Worm (Caenorhabditis elegans) whole organism, young adult: ENCODE results near the gene sre-27.

Experiments used
- F33H1.4 ChIP-seq: fragments of 200-800 bp; sonication (Bioruptor generic); IDR thresholded peaks from 2 replicates; pipeline ENCODE4 v1.3.6; 2022; ENCODE audit warnings: missing genetic modification reagents, missing genetic modification characterization, missing compliant biosample characterization
- K12H6.12 ChIP-seq: fragments of 200-800 bp; sonication (Bioruptor generic); optimal IDR thresholded peaks from 2 replicates; lab custom pipeline; 2018; ENCODE audit warnings: mild to moderate bottlenecking, missing genetic modification characterization, missing compliant biosample characterization
- T07F8.4 ChIP-seq: sonication (generic microtip); optimal IDR thresholded peaks from 2 replicates; lab custom pipeline; 2016; ENCODE audit warnings: mild to moderate bottlenecking, missing genetic modification characterization, moderate library complexity, missing compliant biosample characterization
- T26A5.8 ChIP-seq: sonication (generic microtip); optimal IDR thresholded peaks from 2 replicates; lab custom pipeline; 2016; ENCODE audit warnings: missing genetic modification characterization, missing compliant biosample characterization
- Y53F4B.3 ChIP-seq: fragments of 200-800 bp; sonication (Bioruptor generic); IDR thresholded peaks from 2 replicates; pipeline ENCODE4 v1.3.6; 2022; ENCODE audit warnings: missing genetic modification reagents, missing genetic modification characterization, missing compliant biosample characterization
- Y67H2A.10 ChIP-seq: fragments of 200-800 bp; sonication (Bioruptor generic); conservative IDR thresholded peaks from 2 replicates; pipeline ENCODE4 v1.3.6; 2022; ENCODE audit warnings: missing genetic modification reagents, missing genetic modification characterization, missing compliant biosample characterization
- ZK185.1 ChIP-seq: sonication (generic microtip); optimal IDR thresholded peaks from 2 replicates; lab custom pipeline; 2016; ENCODE audit warnings: mild to moderate bottlenecking, missing genetic modification characterization, missing compliant biosample characterization; ENCODE audit not compliant: poor library complexity, severe bottlenecking
- akir-1 ChIP-seq: fragments of 200-800 bp; sonication (Bioruptor generic); optimal IDR thresholded peaks from 2 replicates; lab custom pipeline; 2018; ENCODE audit warnings: mild to moderate bottlenecking, missing genetic modification characterization, moderate library complexity, missing compliant biosample characterization
- attf-3 ChIP-seq: fragments of 200-800 bp; sonication (Bioruptor generic); conservative IDR thresholded peaks from 2 replicates; pipeline ENCODE4 v1.3.6; 2022; ENCODE audit warnings: missing genetic modification reagents, missing genetic modification characterization, missing compliant biosample characterization
- ccch-3 ChIP-seq: fragments of 200-800 bp; sonication (Bioruptor generic); optimal IDR thresholded peaks from 2 replicates; lab custom pipeline; 2018; ENCODE audit warnings: mild to moderate bottlenecking, missing genetic modification characterization, missing compliant biosample characterization
- ceh-40 ChIP-seq: fragments of 200-800 bp; sonication (Bioruptor generic); IDR thresholded peaks from 2 replicates; pipeline ENCODE4 v1.3.6; 2022; ENCODE audit warnings: missing genetic modification characterization, missing compliant biosample characterization
- ceh-58 ChIP-seq: fragments of 200-800 bp; sonication (Bioruptor generic); IDR thresholded peaks from 2 replicates; pipeline ENCODE4 v1.3.6; 2022; ENCODE audit warnings: missing genetic modification characterization, missing compliant biosample characterization
- chd-7 ChIP-seq: sonication (generic microtip); optimal IDR thresholded peaks from 2 replicates; lab custom pipeline; 2016; ENCODE audit warnings: mild to moderate bottlenecking, missing genetic modification characterization, moderate library complexity, missing compliant biosample characterization
- die-1 ChIP-seq: sonication (generic microtip); optimal IDR thresholded peaks from 2 replicates; lab custom pipeline; 2016; ENCODE audit warnings: missing genotype, mild to moderate bottlenecking, missing genetic modification characterization, missing compliant biosample characterization
- egrh-3 ChIP-seq: fragments of 200-800 bp; sonication (Bioruptor generic); IDR thresholded peaks from 2 replicates; pipeline ENCODE4 v1.3.6; 2022; ENCODE audit warnings: missing genetic modification reagents, missing genetic modification characterization, missing compliant biosample characterization
- hmg-1.2 ChIP-seq: fragments of 200-800 bp; sonication (Bioruptor generic); IDR thresholded peaks from 2 replicates; pipeline ENCODE4 v1.3.6; 2022; ENCODE audit warnings: missing genetic modification reagents, missing genetic modification characterization, missing compliant biosample characterization
- hmg-20 ChIP-seq: fragments of 200-800 bp; sonication (Bioruptor generic); IDR thresholded peaks from 2 replicates; pipeline ENCODE4 v1.3.6; 2022; ENCODE audit warnings: missing genetic modification reagents, missing genetic modification characterization, missing compliant biosample characterization
- hrde-1 ChIP-seq: sonication (generic microtip); optimal IDR thresholded peaks from 2 replicates; lab custom pipeline; 2016; ENCODE audit warnings: missing genetic modification characterization, mild to moderate bottlenecking, missing compliant biosample characterization, moderate library complexity, missing genotype, missing genetic modification reagents, borderline replicate concordance
- lin-54 ChIP-seq: fragments of 200-800 bp; sonication (Bioruptor generic); optimal IDR thresholded peaks from 2 replicates; lab custom pipeline; 2018; ENCODE audit warnings: mild to moderate bottlenecking, missing genetic modification characterization, missing compliant biosample characterization
- madf-3 ChIP-seq: fragments of 200-800 bp; sonication (Bioruptor generic); IDR thresholded peaks from 2 replicates; pipeline ENCODE4 v1.3.6; 2022; ENCODE audit warnings: missing genetic modification reagents, missing genetic modification characterization, missing compliant biosample characterization
- mel-28 ChIP-seq: sonication (generic microtip); optimal IDR thresholded peaks from 2 replicates; lab custom pipeline; 2016; ENCODE audit warnings: borderline replicate concordance, mild to moderate bottlenecking, missing genetic modification characterization, missing compliant biosample characterization
- mes-4 ChIP-seq: sonication (generic microtip); optimal IDR thresholded peaks from 2 replicates; lab custom pipeline; 2016; ENCODE audit warnings: missing genotype, missing genetic modification characterization, missing compliant biosample characterization
- nfya-2 ChIP-seq: fragments of 200-800 bp; sonication (Bioruptor generic); IDR thresholded peaks from 2 replicates; pipeline ENCODE4 v1.3.6; 2022; ENCODE audit warnings: missing genetic modification reagents, missing genetic modification characterization, missing compliant biosample characterization
- nfyb-1 ChIP-seq: fragments of 200-800 bp; sonication (Bioruptor generic); IDR thresholded peaks from 2 replicates; pipeline ENCODE4 v1.3.6; 2022; ENCODE audit warnings: missing genetic modification reagents, missing genetic modification characterization, missing compliant biosample characterization
- nhr-179 ChIP-seq: sonication (generic microtip); optimal IDR thresholded peaks from 2 replicates; lab custom pipeline; 2016; ENCODE audit warnings: mild to moderate bottlenecking, missing genetic modification characterization, missing compliant biosample characterization
- nhr-90 ChIP-seq: sonication (generic microtip); optimal IDR thresholded peaks from 2 replicates; lab custom pipeline; 2016; ENCODE audit warnings: missing genotype, mild to moderate bottlenecking, missing genetic modification characterization, missing compliant biosample characterization
- pha-4 ChIP-seq: fragments of 150-350 bp; sonication (generic microtip); optimal IDR thresholded peaks from 2 replicates; lab custom pipeline; 2014; ENCODE audit warnings: missing biosample characterization, missing genetic modification reagents, missing genetic modification characterization
- rcor-1 ChIP-seq: fragments of 200-800 bp; sonication (Bioruptor generic); IDR thresholded peaks from 2 replicates; pipeline ENCODE4 v1.3.6; 2022; ENCODE audit warnings: missing genetic modification reagents, missing genetic modification characterization, missing compliant biosample characterization
- rec-8 ChIP-seq, 2 experiments: sonication (generic microtip); optimal IDR thresholded peaks; 2 replicates each; lab custom pipeline; 2016; ENCODE audit warnings: mild to moderate bottlenecking in 2 of 2, missing genetic modification characterization in 2 of 2, missing genetic modification reagents in 2 of 2, missing genotype in 2 of 2, missing biosample characterization in 1 of 2, missing compliant biosample characterization in 1 of 2, moderate library complexity in 1 of 2
- repo-1 ChIP-seq: sonication (generic microtip); optimal IDR thresholded peaks from 2 replicates; lab custom pipeline; 2017; ENCODE audit warnings: mild to moderate bottlenecking, missing genetic modification characterization, missing compliant biosample characterization
- rpc-1 ChIP-seq, 2 experiments: fragments of 150-350 bp in 1 of 2; sonication (generic microtip) in 1 of 2; optimal IDR thresholded peaks; 2 replicates each; lab custom pipeline; 2014 to 2018; ENCODE audit warnings: missing biosample characterization in 1 of 2, missing genetic modification characterization in 1 of 2, missing genetic modification reagents in 1 of 2, missing genotype in 1 of 2
- snpc-1.1 ChIP-seq: sonication (generic microtip); optimal IDR thresholded peaks from 2 replicates; lab custom pipeline; 2017; ENCODE audit warnings: missing genetic modification characterization, mild to moderate bottlenecking, missing compliant biosample characterization, antibody characterized with exemption, moderate library complexity, missing genotype, missing genetic modification reagents; ENCODE audit not compliant: insufficient read depth
- snpc-4 ChIP-seq, 5 experiments: fragments of 150-350 bp in 1 of 5; sonication (generic microtip) in 4 of 5; optimal IDR thresholded peaks; 2 replicates each; lab custom pipeline; 2014 to 2018; ENCODE audit warnings: missing genetic modification characterization in 5 of 5, missing biosample characterization in 3 of 5, antibody characterized with exemption in 2 of 5, mild to moderate bottlenecking in 2 of 5, missing compliant biosample characterization in 2 of 5, missing genotype in 2 of 5, moderate library complexity in 2 of 5, missing genetic modification reagents in 1 of 5
- somi-1 ChIP-seq: fragments of 200-800 bp; sonication (Bioruptor generic); optimal IDR thresholded peaks from 2 replicates; lab custom pipeline; 2018; ENCODE audit warnings: mild to moderate bottlenecking, missing genetic modification characterization, missing compliant biosample characterization
- sptf-2 ChIP-seq: fragments of 200-800 bp; sonication (Bioruptor generic); optimal IDR thresholded peaks from 2 replicates; lab custom pipeline; 2018; ENCODE audit warnings: mild to moderate bottlenecking, missing genetic modification characterization, missing compliant biosample characterization
- tbx-9 ChIP-seq: sonication (generic microtip); optimal IDR thresholded peaks from 2 replicates; lab custom pipeline; 2016; ENCODE audit warnings: borderline replicate concordance, missing genetic modification characterization, inconsistent platforms, missing compliant biosample characterization
- unc-130 ChIP-seq: sonication (generic microtip); optimal IDR thresholded peaks from 2 replicates; lab custom pipeline; 2016; ENCODE audit warnings: missing genetic modification reagents, missing genetic modification characterization, missing compliant biosample characterization
- unc-62 ChIP-seq: fragments of 150-350 bp; optimal IDR thresholded peaks from 2 replicates; lab custom pipeline; 2014; ENCODE audit warnings: missing biosample characterization, missing genetic modification reagents, missing genetic modification characterization
- zfh-2 ChIP-seq: fragments of 200-800 bp; sonication (Bioruptor generic); conservative IDR thresholded peaks from 2 replicates; pipeline ENCODE4 v1.3.6; 2022; ENCODE audit warnings: missing genetic modification reagents, missing genetic modification characterization, missing compliant biosample characterization
- zim-3 ChIP-seq: sonication (generic microtip); optimal IDR thresholded peaks from 2 replicates; lab custom pipeline; 2017; ENCODE audit warnings: mild to moderate bottlenecking, missing genetic modification characterization, moderate library complexity, missing compliant biosample characterization
- ztf-3 ChIP-seq: fragments of 200-800 bp; sonication (Bioruptor generic); optimal IDR thresholded peaks from 2 replicates; lab custom pipeline; 2018; ENCODE audit warnings: mild to moderate bottlenecking, missing genetic modification characterization, missing compliant biosample characterization

The sre-27 gene

DNA sequence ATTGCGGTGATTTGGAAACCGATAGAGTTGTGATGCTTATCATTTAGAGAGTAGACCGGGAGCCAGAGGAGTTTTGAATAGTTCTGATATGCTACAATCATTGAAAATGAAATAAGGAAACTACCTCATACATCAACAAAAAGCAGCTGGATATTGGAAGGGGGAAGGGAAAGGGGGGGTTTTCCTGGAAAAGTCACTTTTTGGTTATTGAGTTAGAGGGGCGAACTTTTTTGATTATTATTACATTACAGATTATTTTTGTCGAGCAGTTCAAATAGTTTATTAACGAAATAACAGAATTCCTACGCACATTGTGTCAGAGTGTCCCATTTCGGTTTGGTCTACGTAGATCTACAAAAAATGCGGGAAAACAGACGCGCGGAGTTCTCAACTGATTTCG is 30.6 kb downstream of the sre-27 start, which contains the start of gene sre-42:
Gene sre-42 (minus strand): TSS at position 101 of the 400 bp plus-strand sequence.
- TF ChIP-seq nfyb-1 (GFP tag; lab: Robert Waterston, UW) (no peak), egrh-3 (GFP tag; lab: Robert Waterston, UW) (no peak), hmg-20 (GFP tag; lab: Robert Waterston, UW) (no peak), ccch-3 (GFP tag; lab: Kevin White, UChicago) (no peak), ztf-3 (no peak), chd-7 (tag; lab: Kevin White, UChicago) (no peak), sptf-2 (no peak), repo-1 (tag; lab: Kevin White, UChicago) (no peak), nhr-179 (tag; lab: Kevin White, UChicago) (no peak), attf-3 (GFP tag; lab: Robert Waterston, UW) (no peak), snpc-4 (GFP tag; optimal IDR thresholded peaks at IDR 0.05; lab: Kevin White, UChicago) (no peak), snpc-4 (tag; optimal IDR thresholded peaks at IDR 0.05; lab: Kevin White, UChicago) (no peak), T07F8.4 (tag; lab: Kevin White, UChicago) (no peak), nhr-90 (tag; lab: Kevin White, UChicago) (no peak), ceh-58 (no peak)

DNA sequence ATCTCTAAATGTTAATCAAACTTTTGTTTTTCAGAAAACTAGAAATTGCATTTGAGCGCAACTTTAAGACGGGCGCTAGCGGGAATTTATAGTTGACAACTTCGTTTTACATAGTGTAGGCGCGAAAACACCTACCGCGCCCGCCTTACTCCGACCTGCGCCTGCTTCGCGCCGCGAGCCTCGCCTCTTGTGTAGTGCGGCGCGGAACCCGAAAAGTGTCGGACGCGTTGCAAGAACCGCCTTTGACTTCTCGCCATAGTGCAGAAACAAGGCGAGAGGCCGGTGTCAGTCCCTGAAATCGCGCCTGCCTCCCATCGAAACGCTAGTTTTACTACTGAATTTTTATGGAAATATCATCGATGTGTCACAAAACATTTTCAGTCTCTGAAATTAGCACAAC is 31.6 kb downstream of the sre-27 start:
- TF ChIP-seq snpc-4 (GFP tag; optimal IDR thresholded peaks at IDR 0.05; lab: Kevin White, UChicago) (peak; percentile 21), snpc-4 (tag; optimal IDR thresholded peaks at IDR 0.05; lab: Kevin White, UChicago) (peak in 3 of 4 experiments; percentile 28 to 90 (median 84)), pha-4 (no peak), rpc-1 (optimal IDR thresholded peaks at IDR 0.05; lab: Kevin White, UChicago) (no peak), rpc-1 (tag; optimal IDR thresholded peaks at IDR 0.05; lab: Kevin White, UChicago) (peak; percentile 8), zfh-2 (GFP tag; lab: Robert Waterston, UW) (peak; percentile 86), lin-54 (GFP tag; lab: Kevin White, UChicago) (no peak), unc-62 (GFP tag; lab: Kevin White, UChicago) (no peak), hmg-1.2 (GFP tag; lab: Robert Waterston, UW) (peak; percentile 17; the same call in 1 of the 2 replicates), egrh-3 (GFP tag; lab: Robert Waterston, UW) (peak; percentile 31; the same call in 1 of the 2 replicates), snpc-1.1 (tag; lab: Kevin White, UChicago) (peak; percentile 67)

- TF ChIP-seq tbx-9 (tag; lab: Kevin White, UChicago) (no peak), ceh-40 (GFP tag; lab: Robert Waterston, UW) (no peak), hmg-1.2 (GFP tag; lab: Robert Waterston, UW) (peak; percentile 84), unc-130 (GFP tag; lab: Kevin White, UChicago) (no peak), F33H1.4 (GFP tag; lab: Robert Waterston, UW) (no peak), Y53F4B.3 (GFP tag; lab: Robert Waterston, UW) (no peak), die-1 (tag; lab: Kevin White, UChicago) (no peak), zim-3 (no peak), mes-4 (no peak), zfh-2 (GFP tag; lab: Robert Waterston, UW) (peak; percentile 75), nfya-2 (no peak), T26A5.8 (tag; lab: Kevin White, UChicago) (no peak), akir-1 (no peak), Y67H2A.10 (no peak), hrde-1 (tag; lab: Kevin White, UChicago) (no peak), rec-8 (tag; optimal IDR thresholded peaks at IDR 0.05; lab: Kevin White, UChicago) (no peak), madf-3 (GFP tag; lab: Robert Waterston, UW) (no peak), K12H6.12 (tag; lab: Kevin White, UChicago) (peak; percentile 26), rcor-1 (GFP tag; lab: Robert Waterston, UW) (no peak), ZK185.1 (tag; lab: Kevin White, UChicago) (no peak), mel-28 (tag; lab: Kevin White, UChicago) (no peak), chd-7 (tag; lab: Kevin White, UChicago) (no peak), somi-1 (GFP tag; lab: Kevin White, UChicago) (no peak), snpc-4 (GFP tag; optimal IDR thresholded peaks at IDR 0.05; lab: Kevin White, UChicago) (peak; percentile 41), snpc-4 (tag; optimal IDR thresholded peaks at IDR 0.05; lab: Kevin White, UChicago) (peak in 3 of 4 experiments; percentile 51 to 71 (median 61))
Observed at ce11 chrII:12382625-12383562, 34.5 kb downstream of the sre-27 start, which contains the start of gene btb-14. Gene btb-14, plus strand, starts transcription at chrII:12383463.
